Worm (Caenorhabditis elegans) whole organism, early embryonic: Measurements from ENCODE around the gene ran-3.

ENCODE experiments used
- B0310.2 ChIP-seq: sonication (generic microtip); optimal IDR thresholded peaks from 2 replicates; lab custom pipeline; 2016; ENCODE audit warnings: mild to moderate bottlenecking, missing genetic modification characterization, missing compliant biosample characterization
- F13C5.2 ChIP-seq: sonication (generic microtip); optimal IDR thresholded peaks from 2 replicates; lab custom pipeline; 2017; ENCODE audit warnings: mild to moderate bottlenecking, missing genetic modification characterization, inconsistent platforms, missing compliant biosample characterization
- aly-1 ChIP-seq: sonication (generic microtip); optimal IDR thresholded peaks from 2 replicates; lab custom pipeline; 2016; ENCODE audit warnings: missing genetic modification characterization, missing compliant biosample characterization
- ama-1 ChIP-seq: fragments of 150-350 bp; optimal IDR thresholded peaks from 2 replicates; lab custom pipeline; 2014
- ceh-13 ChIP-seq: fragments of 200-800 bp; sonication (Bioruptor generic); optimal IDR thresholded peaks from 2 replicates; lab custom pipeline; 2018; ENCODE audit warnings: mild to moderate bottlenecking, missing genetic modification characterization, missing compliant biosample characterization
- ceh-36 ChIP-seq: sonication (generic microtip); optimal IDR thresholded peaks from 2 replicates; lab custom pipeline; 2016; ENCODE audit warnings: missing genetic modification characterization, inconsistent platforms, missing compliant biosample characterization
- ets-7 ChIP-seq: sonication (generic microtip); optimal IDR thresholded peaks from 2 replicates; lab custom pipeline; 2016; ENCODE audit warnings: missing genotype, missing genetic modification characterization, missing compliant biosample characterization
- hmbx-1 ChIP-seq: sonication (generic microtip); optimal IDR thresholded peaks from 2 replicates; lab custom pipeline; 2016; ENCODE audit warnings: mild to moderate bottlenecking, missing genetic modification characterization, missing compliant biosample characterization
- hmg-4 ChIP-seq: fragments of 200-800 bp; sonication (Bioruptor generic); optimal IDR thresholded peaks from 2 replicates; lab custom pipeline; 2018; ENCODE audit warnings: mild to moderate bottlenecking, missing genetic modification characterization, missing compliant biosample characterization
- hnd-1 ChIP-seq: sonication (generic microtip); optimal IDR thresholded peaks from 2 replicates; lab custom pipeline; 2016; ENCODE audit warnings: missing genetic modification characterization, missing compliant biosample characterization
- scrt-1 ChIP-seq: fragments of 200-800 bp; sonication (Bioruptor generic); IDR thresholded peaks from 2 replicates; pipeline ENCODE4 v1.3.6; 2022; ENCODE audit warnings: missing genetic modification characterization, missing compliant biosample characterization
- sea-1 ChIP-seq: fragments of 200-800 bp; sonication (Bioruptor generic); conservative IDR thresholded peaks from 2 replicates; pipeline ENCODE4 v1.3.6; 2022; ENCODE audit warnings: missing genetic modification characterization, missing compliant biosample characterization
- tbx-11 ChIP-seq: fragments of 200-800 bp; sonication (Bioruptor generic); IDR thresholded peaks from 2 replicates; pipeline ENCODE4 v1.3.6; 2022; ENCODE audit warnings: missing genetic modification characterization, missing compliant biosample characterization
- tbx-37 ChIP-seq: fragments of 200-800 bp; sonication (Bioruptor generic); conservative IDR thresholded peaks from 2 replicates; pipeline ENCODE4 v1.3.6; 2022; ENCODE audit warnings: missing genetic modification reagents, missing genetic modification characterization, missing compliant biosample characterization

- no peak for TF ChIP-seq ama-1 (lab: Kevin White, UChicago)
- TF ChIP-seq ceh-36 (tag; lab: Kevin White, UChicago) = no peak
- no peak for TF ChIP-seq F13C5.2
- TF ChIP-seq aly-1 = no peak
- no peak for TF ChIP-seq ets-7
- no peak for TF ChIP-seq hmg-4 (GFP tag; lab: Kevin White, UChicago)
- no peak for TF ChIP-seq sea-1 (GFP tag; lab: Robert Waterston, UW)
- TF ChIP-seq hmbx-1 = no peak
- TF ChIP-seq hnd-1 (tag; lab: Kevin White, UChicago) = no peak
- TF ChIP-seq B0310.2 = no peak
- no peak for TF ChIP-seq scrt-1 (GFP tag; lab: Robert Waterston, UW)
- TF ChIP-seq tbx-37 = no peak
- no peak for TF ChIP-seq ceh-13 (GFP tag; lab: Kevin White, UChicago)
- no peak for TF ChIP-seq tbx-11 (GFP tag; lab: Robert Waterston, UW)
Measured at ce11 chrII:8312012-8312411, 12.8 kb downstream of the ran-3 start.
